Worm (Caenorhabditis elegans) whole organism, late embryonic: ENCODE data around the gene M18.6.

Source experiments
- C08G9.2 ChIP-seq: sonication (generic microtip); optimal IDR thresholded peaks from 2 replicates; lab custom pipeline; 2016; ENCODE audit warnings: mild to moderate bottlenecking, missing genetic modification characterization, moderate library complexity, missing compliant biosample characterization
- C38D4.7 ChIP-seq: fragments of 200-800 bp; sonication (Bioruptor generic); optimal IDR thresholded peaks from 2 replicates; lab custom pipeline; 2018; ENCODE audit warnings: mild to moderate bottlenecking, missing genetic modification characterization, moderate library complexity, missing compliant biosample characterization
- F13H6.1 ChIP-seq: sonication (generic microtip); optimal IDR thresholded peaks from 2 replicates; lab custom pipeline; 2016; ENCODE audit warnings: missing genetic modification characterization, missing compliant biosample characterization
- T23F11.4 ChIP-seq: fragments of 200-800 bp; sonication (Bioruptor generic); optimal IDR thresholded peaks from 2 replicates; lab custom pipeline; 2018; ENCODE audit warnings: mild to moderate bottlenecking, missing genetic modification characterization, missing compliant biosample characterization
- ahr-1 ChIP-seq: sonication (generic microtip); optimal IDR thresholded peaks from 2 replicates; lab custom pipeline; 2016; ENCODE audit warnings: missing genetic modification characterization, missing compliant biosample characterization
- ceh-14 ChIP-seq: sonication (generic microtip); optimal IDR thresholded peaks from 2 replicates; lab custom pipeline; 2016; ENCODE audit warnings: missing genotype, missing genetic modification characterization, missing compliant biosample characterization
- ceh-18 ChIP-seq: sonication (generic microtip); optimal IDR thresholded peaks from 2 replicates; lab custom pipeline; 2016; ENCODE audit warnings: missing genetic modification characterization, missing compliant biosample characterization
- ceh-2 ChIP-seq: sonication (generic microtip); optimal IDR thresholded peaks from 2 replicates; lab custom pipeline; 2016; ENCODE audit warnings: missing genotype, missing genetic modification characterization, missing compliant biosample characterization
- ceh-30 ChIP-seq: fragments of 150-350 bp; optimal IDR thresholded peaks from 2 replicates; lab custom pipeline; 2014; ENCODE audit warnings: missing biosample characterization, missing genetic modification characterization
- ceh-31 ChIP-seq: sonication (generic microtip); optimal IDR thresholded peaks from 2 replicates; lab custom pipeline; 2016; ENCODE audit warnings: missing genetic modification characterization, missing compliant biosample characterization
- ceh-34 ChIP-seq: sonication (generic microtip); optimal IDR thresholded peaks from 2 replicates; lab custom pipeline; 2016; ENCODE audit warnings: mild to moderate bottlenecking, missing genetic modification characterization, missing compliant biosample characterization
- ceh-45 ChIP-seq: fragments of 200-800 bp; sonication (Bioruptor generic); IDR thresholded peaks from 2 replicates; pipeline ENCODE4 v1.3.6; 2022; ENCODE audit warnings: missing genetic modification reagents, missing genetic modification characterization, missing compliant biosample characterization
- ceh-48 ChIP-seq: sonication (generic microtip); optimal IDR thresholded peaks from 2 replicates; lab custom pipeline; 2016; ENCODE audit warnings: missing genetic modification characterization, inconsistent platforms, missing compliant biosample characterization
- ceh-9 ChIP-seq: sonication (generic microtip); optimal IDR thresholded peaks from 2 replicates; lab custom pipeline; 2016; ENCODE audit warnings: mild to moderate bottlenecking, missing genetic modification characterization, inconsistent platforms, missing compliant biosample characterization
- dmd-4 ChIP-seq: sonication (generic microtip); optimal IDR thresholded peaks from 2 replicates; lab custom pipeline; 2016; ENCODE audit warnings: borderline replicate concordance, missing genetic modification characterization, missing compliant biosample characterization
- elt-2 ChIP-seq: sonication (generic microtip); optimal IDR thresholded peaks from 2 replicates; lab custom pipeline; 2016; ENCODE audit warnings: missing genetic modification reagents, missing genetic modification characterization, missing compliant biosample characterization
- fax-1 ChIP-seq: sonication (generic microtip); optimal IDR thresholded peaks from 2 replicates; lab custom pipeline; 2016; ENCODE audit warnings: missing genotype, missing genetic modification characterization, missing compliant biosample characterization
- fkh-10 ChIP-seq: fragments of 150-350 bp; optimal IDR thresholded peaks from 2 replicates; lab custom pipeline; 2014; ENCODE audit warnings: missing biosample characterization, missing genetic modification reagents, missing genetic modification characterization
- fkh-6 ChIP-seq: sonication (generic microtip); optimal IDR thresholded peaks from 2 replicates; lab custom pipeline; 2016; ENCODE audit warnings: missing genetic modification characterization, missing compliant biosample characterization
- gmeb-2 ChIP-seq: sonication (generic microtip); optimal IDR thresholded peaks from 2 replicates; lab custom pipeline; 2016; ENCODE audit warnings: missing genetic modification characterization, inconsistent platforms, missing compliant biosample characterization
- hlh-6 ChIP-seq: sonication (generic microtip); optimal IDR thresholded peaks from 2 replicates; lab custom pipeline; 2016; ENCODE audit warnings: missing genotype, missing genetic modification characterization, missing compliant biosample characterization
- hlh-8 ChIP-seq: sonication (generic microtip); optimal IDR thresholded peaks from 2 replicates; lab custom pipeline; 2016; ENCODE audit warnings: missing genotype, missing genetic modification characterization, missing compliant biosample characterization
- lin-11 ChIP-seq: fragments of 200-800 bp; sonication (Bioruptor generic); optimal IDR thresholded peaks from 2 replicates; lab custom pipeline; 2018; ENCODE audit warnings: mild to moderate bottlenecking, missing genetic modification characterization, missing compliant biosample characterization
- madf-2 ChIP-seq: sonication (generic microtip); optimal IDR thresholded peaks from 2 replicates; lab custom pipeline; 2017; ENCODE audit warnings: missing genetic modification characterization, missing compliant biosample characterization
- mec-3 ChIP-seq: sonication (generic microtip); optimal IDR thresholded peaks from 2 replicates; lab custom pipeline; 2016; ENCODE audit warnings: borderline replicate concordance, missing genetic modification characterization, missing compliant biosample characterization
- nfya-1 ChIP-seq: sonication (generic microtip); optimal IDR thresholded peaks from 2 replicates; lab custom pipeline; 2017; ENCODE audit warnings: missing genetic modification characterization, mild to moderate bottlenecking, missing compliant biosample characterization, antibody characterized with exemption, moderate library complexity
- nhr-232 ChIP-seq: sonication (generic microtip); optimal IDR thresholded peaks from 2 replicates; lab custom pipeline; 2016; ENCODE audit warnings: missing genetic modification characterization, missing compliant biosample characterization
- npax-4 ChIP-seq: sonication (generic microtip); optimal IDR thresholded peaks from 2 replicates; lab custom pipeline; 2016; ENCODE audit warnings: missing genetic modification characterization, missing compliant biosample characterization
- odd-2 ChIP-seq: sonication (generic microtip); optimal IDR thresholded peaks from 2 replicates; lab custom pipeline; 2017; ENCODE audit warnings: antibody characterized with exemption, mild to moderate bottlenecking, missing genetic modification characterization, missing compliant biosample characterization
- pqm-1 ChIP-seq: sonication (generic microtip); optimal IDR thresholded peaks from 2 replicates; lab custom pipeline; 2016; ENCODE audit warnings: missing genetic modification characterization, missing compliant biosample characterization
- pros-1 ChIP-seq: fragments of 150-350 bp; optimal IDR thresholded peaks from 2 replicates; lab custom pipeline; 2014; ENCODE audit warnings: missing biosample characterization, missing genetic modification reagents, missing genetic modification characterization
- ref-2 ChIP-seq: sonication (generic microtip); optimal IDR thresholded peaks from 2 replicates; lab custom pipeline; 2016; ENCODE audit warnings: missing genetic modification characterization, missing compliant biosample characterization
- sdc-2 ChIP-seq: sonication (generic microtip); optimal IDR thresholded peaks from 2 replicates; lab custom pipeline; 2016; ENCODE audit warnings: missing genotype, missing genetic modification characterization, missing compliant biosample characterization
- sox-4 ChIP-seq: sonication (generic microtip); optimal IDR thresholded peaks from 2 replicates; lab custom pipeline; 2017; ENCODE audit warnings: mild to moderate bottlenecking, missing genetic modification characterization, inconsistent platforms, missing compliant biosample characterization
- syd-9 ChIP-seq: sonication (generic microtip); optimal IDR thresholded peaks from 2 replicates; lab custom pipeline; 2016; ENCODE audit warnings: mild to moderate bottlenecking, missing genetic modification characterization, moderate library complexity, missing compliant biosample characterization
- tbx-2 ChIP-seq: sonication (generic microtip); optimal IDR thresholded peaks from 2 replicates; lab custom pipeline; 2016; ENCODE audit warnings: missing genetic modification characterization, missing compliant biosample characterization
- tbx-7 ChIP-seq: sonication (generic microtip); optimal IDR thresholded peaks from 2 replicates; lab custom pipeline; 2016; ENCODE audit warnings: missing genotype, missing genetic modification characterization, missing compliant biosample characterization
- ttx-3 ChIP-seq: sonication (generic microtip); optimal IDR thresholded peaks from 2 replicates; lab custom pipeline; 2016; ENCODE audit warnings: missing genetic modification reagents, missing genetic modification characterization, missing compliant biosample characterization
- unc-42 ChIP-seq: sonication (generic microtip); optimal IDR thresholded peaks from 2 replicates; lab custom pipeline; 2016; ENCODE audit warnings: missing genotype, missing genetic modification characterization, missing compliant biosample characterization
- unc-55 ChIP-seq: sonication (generic microtip); optimal IDR thresholded peaks from 2 replicates; lab custom pipeline; 2017; ENCODE audit warnings: missing biosample characterization, missing genetic modification reagents, missing genetic modification characterization
- unc-86 ChIP-seq: sonication (generic microtip); optimal IDR thresholded peaks from 2 replicates; lab custom pipeline; 2016; ENCODE audit warnings: missing genetic modification characterization, missing compliant biosample characterization
- ztf-16 ChIP-seq: sonication (generic microtip); optimal IDR thresholded peaks from 2 replicates; lab custom pipeline; 2017; ENCODE audit warnings: missing genetic modification characterization, missing compliant biosample characterization

Gene M18.6

ce11 chrIV:12080807-12081206 lies 40.3 kb upstream of the M18.6 start:
- TF ChIP-seq hlh-8 (tag; lab: Kevin White, UChicago) (no peak), gmeb-2 (tag; lab: Kevin White, UChicago) (no peak), nhr-232 (tag; lab: Kevin White, UChicago) (no peak), ceh-48 (tag; lab: Kevin White, UChicago) (no peak), npax-4 (tag; lab: Kevin White, UChicago) (no peak), pros-1 (tag; lab: Kevin White, UChicago) (no peak), C08G9.2 (tag; lab: Kevin White, UChicago) (no peak), ceh-18 (tag; lab: Kevin White, UChicago) (no peak), sdc-2 (tag; lab: Kevin White, UChicago) (no peak), ref-2 (no peak), unc-55 (no peak), dmd-4 (tag; lab: Kevin White, UChicago) (no peak), fkh-6 (tag; lab: Kevin White, UChicago) (no peak), tbx-2 (tag; lab: Kevin White, UChicago) (no peak)
- TF ChIP-seq, all 69 proteins: peak for 0

DNA sequence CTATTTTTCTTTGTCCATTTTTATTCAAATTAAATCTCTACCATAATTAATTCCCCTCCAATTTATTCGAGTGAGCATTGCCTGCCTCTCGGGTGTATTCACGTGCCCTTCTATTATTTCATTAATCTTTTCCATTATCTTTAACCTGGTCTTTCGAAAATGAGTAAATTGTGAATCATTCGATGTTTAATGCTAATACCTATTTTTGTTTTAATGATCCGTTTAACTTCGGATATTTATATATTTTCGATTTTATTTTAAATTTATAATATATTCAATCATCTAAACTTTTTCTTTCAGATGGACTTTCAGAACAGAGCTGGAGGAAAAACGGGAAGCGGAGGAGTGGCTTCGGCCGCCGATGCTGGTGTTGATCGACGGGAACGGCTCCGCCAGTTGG lies 36.9 kb upstream of the M18.6 start, which contains the start of gene repo-1:
Gene repo-1, plus strand, starts transcription at position 301 of the 400 bp plus-strand sequence.
- TF ChIP-seq fax-1 (tag; lab: Kevin White, UChicago) (no peak), ceh-48 (tag; lab: Kevin White, UChicago) (no peak), C08G9.2 (tag; lab: Kevin White, UChicago) (no peak), nfya-1 (no peak), syd-9 (no peak), fkh-6 (tag; lab: Kevin White, UChicago) (no peak), ceh-2 (tag; lab: Kevin White, UChicago) (no peak), odd-2 (tag; lab: Kevin White, UChicago) (no peak), ahr-1 (tag; lab: Kevin White, UChicago) (no peak), F13H6.1 (tag; lab: Kevin White, UChicago) (no peak), mec-3 (no peak), ceh-9 (tag; lab: Kevin White, UChicago) (no peak), hlh-6 (tag; lab: Kevin White, UChicago) (no peak), ztf-16 (no peak), sox-4 (tag; lab: Kevin White, UChicago) (no peak), gmeb-2 (tag; lab: Kevin White, UChicago) (no peak)

DNA sequence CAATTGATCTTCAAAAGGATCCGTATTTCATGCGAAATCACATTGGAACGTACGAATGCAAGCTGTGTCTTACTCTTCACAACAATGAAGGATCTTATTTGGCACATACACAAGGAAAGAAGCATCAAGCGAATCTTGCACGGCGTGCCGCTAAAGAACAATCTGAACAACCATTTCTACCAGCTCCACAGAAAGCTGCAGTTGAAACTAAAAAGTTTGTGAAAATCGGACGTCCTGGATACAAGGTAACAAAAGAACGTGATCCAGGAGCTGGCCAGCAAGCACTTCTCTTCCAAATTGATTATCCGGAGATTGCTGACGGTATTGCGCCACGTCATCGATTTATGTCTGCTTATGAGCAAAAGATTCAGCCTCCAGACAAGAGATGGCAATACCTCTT lies 36.5 kb upstream of the M18.6 start:
- no peak for TF ChIP-seq pqm-1 (tag; lab: Kevin White, UChicago)
- TF ChIP-seq unc-86 (tag; lab: Kevin White, UChicago) = no peak
- no peak for TF ChIP-seq ceh-30 (tag; lab: Kevin White, UChicago)
- TF ChIP-seq ttx-3 = no peak
- no peak for TF ChIP-seq ceh-45
- no peak for TF ChIP-seq madf-2 (tag; lab: Kevin White, UChicago)
- no peak for TF ChIP-seq ahr-1 (tag; lab: Kevin White, UChicago)
- no peak for TF ChIP-seq lin-11 (tag; lab: Kevin White, UChicago)
- TF ChIP-seq T23F11.4 = no peak
- no peak for TF ChIP-seq sdc-2 (tag; lab: Kevin White, UChicago)
- no peak for TF ChIP-seq fkh-6 (tag; lab: Kevin White, UChicago)
- no peak for TF ChIP-seq fkh-10 (GFP tag; lab: Kevin White, UChicago)
- no peak for TF ChIP-seq C38D4.7 (GFP tag; lab: Kevin White, UChicago)
- no peak for TF ChIP-seq hlh-6 (tag; lab: Kevin White, UChicago)
- TF ChIP-seq gmeb-2 (tag; lab: Kevin White, UChicago) = no peak
- TF ChIP-seq pros-1 (tag; lab: Kevin White, UChicago) = no peak

DNA sequence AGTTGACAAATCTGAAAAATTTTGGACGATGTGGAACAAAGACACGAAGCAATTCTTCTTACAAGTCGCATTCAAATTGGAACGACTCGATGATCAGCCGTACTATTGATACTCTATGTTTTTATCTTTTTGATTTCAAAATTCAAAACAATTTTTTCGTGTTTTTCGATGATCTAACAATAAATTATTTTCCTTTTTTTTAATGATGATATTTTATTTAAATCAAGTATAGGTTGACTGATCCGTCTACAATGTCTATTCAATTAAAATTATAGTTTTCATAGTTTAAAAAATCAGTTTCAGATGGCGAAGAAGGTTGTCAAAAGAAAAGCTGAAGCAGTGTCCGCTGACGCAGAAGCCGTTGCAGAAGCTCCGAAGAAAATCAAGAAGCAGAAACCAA lies 36.0 kb upstream of the M18.6 start, which contains the start of gene rbm-34:
Gene rbm-34, plus strand, starts transcription at position 301 of the 400 bp plus-strand sequence.
- no peak for TF ChIP-seq sdc-2 (tag; lab: Kevin White, UChicago)
- TF ChIP-seq ceh-31 (tag; lab: Kevin White, UChicago) = no peak
- no peak for TF ChIP-seq tbx-7 (tag; lab: Kevin White, UChicago)
- TF ChIP-seq F13H6.1 (tag; lab: Kevin White, UChicago) = no peak
- TF ChIP-seq elt-2 (tag; lab: Kevin White, UChicago) = no peak
- no peak for TF ChIP-seq ceh-14 (tag; lab: Kevin White, UChicago)
- no peak for TF ChIP-seq hlh-8 (tag; lab: Kevin White, UChicago)
- no peak for TF ChIP-seq ceh-34
- no peak for TF ChIP-seq madf-2 (tag; lab: Kevin White, UChicago)
- TF ChIP-seq unc-42 = no peak
- TF ChIP-seq, all 69 proteins: peak for 0
